Fruit fly (Drosophila melanogaster) whole organism, adult: Measurements from ENCODE around the gene spidey.

ENCODE experiments used
- CG12768 ChIP-seq: fragments of 200-800 bp; sonication (Bioruptor generic); optimal IDR thresholded peaks from 2 replicates; lab custom pipeline; 2017; ENCODE audit warnings: missing biosample characterization, missing genetic modification characterization, mild to moderate bottlenecking, moderate library complexity, missing genetic modification reagents
- CG33017 ChIP-seq: fragments of 200-800 bp; sonication (Bioruptor generic); optimal IDR thresholded peaks from 2 replicates; lab custom pipeline; 2018; ENCODE audit warnings: missing biosample characterization, mild to moderate bottlenecking, missing genetic modification characterization, moderate library complexity
- CG7045 ChIP-seq: fragments of 200-800 bp; sonication (Bioruptor generic); optimal IDR thresholded peaks from 2 replicates; lab custom pipeline; 2017; ENCODE audit warnings: missing biosample characterization, mild to moderate bottlenecking, missing genetic modification characterization
- CG7101 ChIP-seq: fragments of 200-800 bp; sonication (Bioruptor generic); optimal IDR thresholded peaks from 2 replicates; lab custom pipeline; 2018; ENCODE audit warnings: missing biosample characterization, mild to moderate bottlenecking, missing genetic modification characterization, moderate library complexity
- Crg-1 ChIP-seq: fragments of 200-800 bp; sonication (Bioruptor generic); optimal IDR thresholded peaks from 2 replicates; lab custom pipeline; 2016; ENCODE audit warnings: missing biosample characterization, missing genetic modification characterization
- bab1 ChIP-seq: fragments of 200-800 bp; sonication (Bioruptor generic); optimal IDR thresholded peaks from 3 replicates; lab custom pipeline; 2019; ENCODE audit warnings: missing biosample characterization, mild to moderate bottlenecking, missing genetic modification characterization, moderate library complexity
- kay ChIP-seq: fragments of 200-800 bp; sonication (Bioruptor generic); peaks from one replicate; lab custom pipeline; 2016; ENCODE audit warnings: missing biosample characterization, missing genetic modification characterization, borderline replicate concordance
- pad ChIP-seq: fragments of 200-800 bp; sonication (Bioruptor generic); optimal IDR thresholded peaks from 3 replicates; lab custom pipeline; 2017; ENCODE audit warnings: missing biosample characterization, missing genetic modification characterization, mild to moderate bottlenecking, moderate library complexity, missing genetic modification reagents
- tj ChIP-seq: fragments of 200-800 bp; sonication (Bioruptor generic); optimal IDR thresholded peaks from 3 replicates; lab custom pipeline; 2017; ENCODE audit warnings: missing biosample characterization, mild to moderate bottlenecking, missing genetic modification characterization, moderate library complexity
- toe ChIP-seq: fragments of 200-800 bp; sonication (Bioruptor generic); optimal IDR thresholded peaks from 2 replicates; lab custom pipeline; 2016; ENCODE audit warnings: missing biosample characterization, missing genetic modification characterization

- TF ChIP-seq Crg-1 (GFP tag; lab: Kevin White, UChicago) (no peak), kay (GFP tag; lab: Kevin White, UChicago) (no peak), toe (no peak), CG12768 (GFP tag; lab: Kevin White, UChicago) (no peak), tj (GFP tag; lab: Kevin White, UChicago) (peak; percentile 95), bab1 (peak; percentile 88), CG7101 (no peak), CG7045 (GFP tag; lab: Kevin White, UChicago) (no peak), pad (GFP tag; lab: Kevin White, UChicago) (peak; percentile 17), CG33017 (tag; lab: Kevin White, UChicago) (no peak)
Measured at dm6 chrX:7873172-7873930, 35.4 kb upstream of the spidey start, which contains the start of gene dec.
